Fruit fly (Drosophila melanogaster): ENCODE data around the gene CG9988.

- no peak for TF ChIP-seq tai (GFP tag; optimal IDR thresholded peaks at IDR 0.05)
- no peak for TF ChIP-seq psq (GFP tag; optimal IDR thresholded peaks at IDR 0.05)
- TF ChIP-seq Abd-B (GFP tag; optimal IDR thresholded peaks at IDR 0.05), result no peak
- no peak for TF ChIP-seq Hr78 (GFP tag; optimal IDR thresholded peaks at IDR 0.05)
- TF ChIP-seq CrebA (GFP tag; optimal IDR thresholded peaks at IDR 0.05; ENCODE audit: borderline replicate concordance), result no peak
- TF ChIP-seq HLH106 (tag; optimal IDR thresholded peaks at IDR 0.05), result no peak
- TF ChIP-seq Rel (GFP tag; optimal IDR thresholded peaks at IDR 0.05), result no peak
- no peak for TF ChIP-seq Rel (tag; optimal IDR thresholded peaks at IDR 0.05)
- TF ChIP-seq CG32264 (GFP tag; optimal IDR thresholded peaks at IDR 0.05), result no peak
- no peak for TF ChIP-seq pan (optimal IDR thresholded peaks at IDR 0.05)
- no peak for TF ChIP-seq Mio (GFP tag; optimal IDR thresholded peaks at IDR 0.05)
- TF ChIP-seq OdsH (GFP tag; optimal IDR thresholded peaks at IDR 0.05), result no peak
Observed at dm6 chr3R:28620813-28621212, 15.4 kb upstream of the CG9988 start.

All from whole organism, wandering third instar larva.